Fruit fly (Drosophila melanogaster): ENCODE results near the gene Pfdn5.

The Pfdn5 gene

dm6 chr3R:22525546-22526352 is 38.9 kb downstream of the Pfdn5 start (continued):
- TF ChIP-seq CG15601 (tag; optimal IDR thresholded peaks at IDR 0.05): no peak
- 0 out of 2 replicates have a peak, but pooled peaks have one; percentile 22 for TF ChIP-seq CG11696 (GFP tag; IDR thresholded peaks at IDR 0.05)
- TF ChIP-seq Poxn (GFP tag; IDR thresholded peaks at IDR 0.05): no peak
- TF ChIP-seq CG30403 (GFP tag; optimal IDR thresholded peaks at IDR 0.05): no peak
- TF ChIP-seq CG18764 (GFP tag; optimal IDR thresholded peaks at IDR 0.05): no peak
- TF ChIP-seq CG7745 (tag; optimal IDR thresholded peaks at IDR 0.05): no peak

dm6 chr3R:22526353-22526907 is 39.6 kb downstream of the Pfdn5 start:
- TF ChIP-seq NK7.1 (GFP tag; optimal IDR thresholded peaks at IDR 0.05): no peak
- no peak for TF ChIP-seq CG17359 (tag; optimal IDR thresholded peaks at IDR 0.05)
- no peak for TF ChIP-seq scrt (GFP tag; optimal IDR thresholded peaks at IDR 0.05)
- TF ChIP-seq CG17612 (GFP tag; IDR thresholded peaks at IDR 0.05): peak; percentile 13; the same call in 1 of the 2 replicates
- TF ChIP-seq amos (GFP tag; IDR thresholded peaks at IDR 0.05; ENCODE audit: partially characterized antibody): no peak
- no peak for TF ChIP-seq fu2 (GFP tag; optimal IDR thresholded peaks at IDR 0.05)
- TF ChIP-seq Ptx1 (GFP tag; IDR thresholded peaks at IDR 0.05): peak; percentile 51
- peak; percentile 14 for TF ChIP-seq lilli (GFP tag; optimal IDR thresholded peaks at IDR 0.05)
- no peak for TF ChIP-seq CG34422 (GFP tag; IDR thresholded peaks at IDR 0.05)
- TF ChIP-seq CHES-1-like (GFP tag; optimal IDR thresholded peaks at IDR 0.05): no peak
- no peak for TF ChIP-seq Lpt (GFP tag; optimal IDR thresholded peaks at IDR 0.05)
- TF ChIP-seq toy (GFP tag; IDR thresholded peaks at IDR 0.05): no peak
- TF ChIP-seq shn (GFP tag; optimal IDR thresholded peaks at IDR 0.05): peak; percentile 36
- no peak for TF ChIP-seq CG6854 (GFP tag; optimal IDR thresholded peaks at IDR 0.05)
- TF ChIP-seq nau (GFP tag; optimal IDR thresholded peaks at IDR 0.05): no peak
- TF ChIP-seq MESR4 (GFP tag; optimal IDR thresholded peaks at IDR 0.05): no peak
- no peak for TF ChIP-seq lov (optimal IDR thresholded peaks at IDR 0.05)
- no peak for TF ChIP-seq lov (GFP tag; IDR thresholded peaks at IDR 0.05)
- peak; percentile 16 for TF ChIP-seq tin (GFP tag; optimal IDR thresholded peaks at IDR 0.05)
- no peak; the same call in 1 of the 2 replicates for TF ChIP-seq CG14014 (GFP tag; IDR thresholded peaks at IDR 0.05)
- TF ChIP-seq ab (GFP tag; optimal IDR thresholded peaks at IDR 0.05): no peak
- no peak for TF ChIP-seq prd (optimal IDR thresholded peaks at IDR 0.05)
- TF ChIP-seq prd (GFP tag; IDR thresholded peaks at IDR 0.05): peak; percentile 34; the same call in 1 of the 3 replicates
- no peak for TF ChIP-seq ci (GFP tag; IDR thresholded peaks at IDR 0.05)
- TF ChIP-seq CG6683 (GFP tag; optimal IDR thresholded peaks at IDR 0.05): no peak
- TF ChIP-seq CG2202 (tag; optimal IDR thresholded peaks at IDR 0.05): no peak
- peak; percentile 14 for TF ChIP-seq Oli (tag; optimal IDR thresholded peaks at IDR 0.05)
- TF ChIP-seq CG2120 (GFP tag; optimal IDR thresholded peaks at IDR 0.05): peak; percentile 42
- no peak for TF ChIP-seq zfh2 (GFP tag; optimal IDR thresholded peaks at IDR 0.05)
- TF ChIP-seq pho (GFP tag; optimal IDR thresholded peaks at IDR 0.05): no peak
- no peak for TF ChIP-seq HLH54F (GFP tag; optimal IDR thresholded peaks at IDR 0.05)
- TF ChIP-seq ranshi (GFP tag; IDR thresholded peaks at IDR 0.05): peak; percentile 42; the same call in 1 of the 2 replicates
- no peak for TF ChIP-seq CG7928 (GFP tag; optimal IDR thresholded peaks at IDR 0.05)
- 0 out of 3 replicates have a peak, but pooled peaks have one; percentile 20 for TF ChIP-seq z (GFP tag; IDR thresholded peaks at IDR 0.05)
- TF ChIP-seq Sry-β (GFP tag; optimal IDR thresholded peaks at IDR 0.05): no peak
- no peak for TF ChIP-seq CG10565 (GFP tag; optimal IDR thresholded peaks at IDR 0.05)
- no peak for TF ChIP-seq tup (GFP tag; optimal IDR thresholded peaks at IDR 0.05)
- TF ChIP-seq unpg (GFP tag; optimal IDR thresholded peaks at IDR 0.05): no peak
- TF ChIP-seq Hey (tag; optimal IDR thresholded peaks at IDR 0.05): no peak
- peak; percentile 22 for TF ChIP-seq Hsf (GFP tag; optimal IDR thresholded peaks at IDR 0.05)
- TF ChIP-seq lola (GFP tag; optimal IDR thresholded peaks at IDR 0.05): peak in 1 of 3 experiments; percentile 12
- TF ChIP-seq Nf-YB (GFP tag; optimal IDR thresholded peaks at IDR 0.05): no peak

Measured in whole organism, embryonic.